Fruit fly (Drosophila melanogaster): ENCODE data around the gene atk.
A peak's percentile ranks its signal among the peaks of the same experiment; 100 is the strongest.

Gene atk

dm6 chr3L:20441632-20442469, 22.8 kb downstream of the atk start, which contains the start of gene CG5910 (continued):
- TF ChIP-seq CG33213 (GFP tag; optimal IDR thresholded peaks at IDR 0.05) (no peak), CG2199 (GFP tag; IDR thresholded peaks at IDR 0.05) (no peak), CG7786 (GFP tag; optimal IDR thresholded peaks at IDR 0.05) (peak; percentile 22), CG32767 (GFP tag; IDR thresholded peaks at IDR 0.05) (peak; percentile 74), CG15073 (GFP tag; optimal IDR thresholded peaks at IDR 0.05) (no peak), Hmx (GFP tag; optimal IDR thresholded peaks at IDR 0.05) (no peak), grau (tag; optimal IDR thresholded peaks at IDR 0.05) (peak; percentile 93), Bgb (GFP tag; IDR thresholded peaks at IDR 0.05; ENCODE audit: partially characterized antibody) (no peak), gce (GFP tag; IDR thresholded peaks at IDR 0.05) (0 out of 3 replicates have a peak, but pooled peaks have one; percentile 52), CG8478 (optimal IDR thresholded peaks at IDR 0.05) (no peak), CG4424 (GFP tag; optimal IDR thresholded peaks at IDR 0.05) (peak; percentile 88), Xbp1 (GFP tag; optimal IDR thresholded peaks at IDR 0.05) (peak; percentile 83), BEAF-32 (GFP tag; optimal IDR thresholded peaks at IDR 0.05) (no peak), z (GFP tag; IDR thresholded peaks at IDR 0.05) (no peak), CG9215 (GFP tag; IDR thresholded peaks at IDR 0.05) (peak; percentile 80), CG2712 (tag; optimal IDR thresholded peaks at IDR 0.05) (peak; percentile 95), fd96Cb (tag; optimal IDR thresholded peaks at IDR 0.05) (peak; percentile 92), MTF-1 (GFP tag; optimal IDR thresholded peaks at IDR 0.05; ENCODE audit: borderline replicate concordance) (peak; percentile 53), CG13624 (GFP tag; optimal IDR thresholded peaks at IDR 0.05) (peak; percentile 16), CG11696 (GFP tag; IDR thresholded peaks at IDR 0.05) (peak; percentile 66; the same call in 1 of the 2 replicates), CG30431 (GFP tag; optimal IDR thresholded peaks at IDR 0.05) (peak; percentile 69), tin (GFP tag; optimal IDR thresholded peaks at IDR 0.05) (peak; percentile 83), D19B (GFP tag; optimal IDR thresholded peaks at IDR 0.05) (peak; percentile 77), CG42726 (GFP tag; IDR thresholded peaks at IDR 0.05; ENCODE audit: partially characterized antibody) (no peak), CG6689 (GFP tag; IDR thresholded peaks at IDR 0.05) (peak; percentile 88), CG15011 (GFP tag; optimal IDR thresholded peaks at IDR 0.05) (peak; percentile 79), CG30020 (tag; optimal IDR thresholded peaks at IDR 0.05) (peak; percentile 70), hb (GFP tag; IDR thresholded peaks at IDR 0.05; ENCODE audit: partially characterized antibody) (no peak), CG3163 (GFP tag; optimal IDR thresholded peaks at IDR 0.05) (peak; percentile 39), CG11723 (GFP tag; optimal IDR thresholded peaks at IDR 0.05) (peak; percentile 71), salm (tag; optimal IDR thresholded peaks at IDR 0.05) (peak; percentile 79), sc (optimal IDR thresholded peaks at IDR 0.05) (no peak), sc (GFP tag; optimal IDR thresholded peaks at IDR 0.05) (peak; percentile 7), wor (GFP tag; IDR thresholded peaks at IDR 0.05) (peak; percentile 72), CG12219 (GFP tag; optimal IDR thresholded peaks at IDR 0.05) (peak; percentile 77), CG10462 (GFP tag; optimal IDR thresholded peaks at IDR 0.05) (peak; percentile 35), NC2α (GFP tag; optimal IDR thresholded peaks at IDR 0.05) (no peak), CG2889 (GFP tag; IDR thresholded peaks at IDR 0.05) (0 out of 3 replicates have a peak, but pooled peaks have one; percentile 56), Optix (GFP tag; IDR thresholded peaks at IDR 0.05) (no peak), Dip2 (GFP tag; IDR thresholded peaks at IDR 0.05) (no peak), CG3065 (GFP tag; optimal IDR thresholded peaks at IDR 0.05) (peak; percentile 73), Dad (GFP tag; optimal IDR thresholded peaks at IDR 0.05) (no peak), hth (optimal IDR thresholded peaks at IDR 0.05) (no peak), crol (GFP tag; IDR thresholded peaks at IDR 0.05) (no peak), wdn (GFP tag; IDR thresholded peaks at IDR 0.05) (peak; percentile 72), Dbx (GFP tag; IDR thresholded peaks at IDR 0.05) (peak; percentile 88), Awh (GFP tag; IDR thresholded peaks at IDR 0.05) (peak; percentile 67), zf30C (GFP tag; optimal IDR thresholded peaks at IDR 0.05) (peak; percentile 87), stwl (tag; optimal IDR thresholded peaks at IDR 0.05) (no peak), Hey (tag; optimal IDR thresholded peaks at IDR 0.05) (no peak), phol (tag; optimal IDR thresholded peaks at IDR 0.05) (peak; percentile 93)
